Worm (Caenorhabditis elegans) whole organism, L1 larva: ENCODE results near the gene nhr-267.
"Not testable (repeated sequence)": the region's sequence is repeated elsewhere in the genome, so short reads cannot be mapped to it uniquely, and the experiment has no call there.

Source experiments
- C16A3.4 ChIP-seq: fragments of 150-350 bp; optimal IDR thresholded peaks from 2 replicates; lab custom pipeline; 2014; ENCODE audit warnings: missing biosample characterization, missing genetic modification characterization
- Y116A8C.19 ChIP-seq: sonication (generic microtip); optimal IDR thresholded peaks from 2 replicates; lab custom pipeline; 2016; ENCODE audit warnings: missing compliant biosample characterization, missing genetic modification characterization, borderline replicate concordance
- alr-1 ChIP-seq: fragments of 200-800 bp; sonication (Bioruptor generic); optimal IDR thresholded peaks from 2 replicates; lab custom pipeline; 2018; ENCODE audit warnings: borderline replicate concordance, mild to moderate bottlenecking, missing genetic modification characterization, missing compliant biosample characterization
- ama-1 ChIP-seq: fragments of 150-350 bp; optimal IDR thresholded peaks from 2 replicates; lab custom pipeline; 2014
- blmp-1 ChIP-seq: fragments of 150-350 bp; optimal IDR thresholded peaks from 2 replicates; lab custom pipeline; 2014; ENCODE audit warnings: missing biosample characterization, missing genetic modification characterization
- ceh-8 ChIP-seq: fragments of 200-800 bp; sonication (Bioruptor generic); optimal IDR thresholded peaks from 2 replicates; lab custom pipeline; 2018; ENCODE audit warnings: mild to moderate bottlenecking, missing genetic modification characterization, moderate library complexity, missing compliant biosample characterization
- ceh-82 ChIP-seq, 3 experiments: fragments of 150-350 bp in 1 of 3; sonication (generic microtip) in 2 of 3; optimal IDR thresholded peaks; 2 replicates each; lab custom pipeline; 2014 to 2017; ENCODE audit warnings: missing biosample characterization in 3 of 3, missing genetic modification characterization in 3 of 3
- ceh-88 ChIP-seq: fragments of 200-800 bp; sonication (Bioruptor generic); IDR thresholded peaks from 2 replicates; pipeline ENCODE4 v1.3.6; 2022; ENCODE audit warnings: missing genetic modification characterization, missing compliant biosample characterization
- dpl-1 ChIP-seq, 3 experiments: fragments of 150-350 bp in 2 of 3; sonication (generic microtip) in 1 of 3; optimal IDR thresholded peaks; 2 replicates each; lab custom pipeline; 2014 to 2017; ENCODE audit warnings: missing biosample characterization in 3 of 3, missing genetic modification characterization in 3 of 3, missing genetic modification reagents in 3 of 3
- efl-1 ChIP-seq, 4 experiments: fragments of 150-350 bp; optimal IDR thresholded peaks in 3 of 4; peaks in 1 of 4; 1 replicate in 1 of 4; 2 replicates in 3 of 4; lab custom pipeline; 2014; ENCODE audit warnings: missing biosample characterization in 2 of 4, missing genetic modification characterization in 2 of 4, missing genetic modification reagents in 2 of 4
- elt-2 ChIP-seq: sonication (generic microtip); optimal IDR thresholded peaks from 2 replicates; lab custom pipeline; 2016; ENCODE audit warnings: missing genetic modification characterization, mild to moderate bottlenecking, inconsistent platforms, missing compliant biosample characterization, missing genetic modification reagents
- elt-3 ChIP-seq, 6 experiments: fragments of 150-350 bp in 1 of 6; sonication (generic microtip); optimal IDR thresholded peaks; 2 replicates each; lab custom pipeline; 2017 to 2018; ENCODE audit warnings: missing biosample characterization in 6 of 6, missing genetic modification characterization in 6 of 6, inconsistent platforms in 1 of 6
- hlh-4 ChIP-seq: sonication (generic microtip); optimal IDR thresholded peaks from 2 replicates; lab custom pipeline; 2016; ENCODE audit warnings: mild to moderate bottlenecking, missing genetic modification characterization, missing compliant biosample characterization
- irx-1 ChIP-seq: sonication (generic microtip); optimal IDR thresholded peaks from 2 replicates; lab custom pipeline; 2016; ENCODE audit warnings: missing genetic modification characterization, missing compliant biosample characterization
- isw-1 ChIP-seq: fragments of 200-800 bp; sonication (Bioruptor generic); IDR thresholded peaks from 2 replicates; pipeline ENCODE4 v1.3.6; 2022; ENCODE audit warnings: missing genetic modification characterization, missing compliant biosample characterization
- lin-14 ChIP-seq: fragments of 200-800 bp; sonication (Bioruptor generic); optimal IDR thresholded peaks from 2 replicates; lab custom pipeline; 2018; ENCODE audit warnings: mild to moderate bottlenecking, missing genetic modification characterization, moderate library complexity, missing compliant biosample characterization
- lin-35 ChIP-seq, 2 experiments: fragments of 150-350 bp; optimal IDR thresholded peaks; 2 replicates each; lab custom pipeline; 2014; ENCODE audit warnings: missing biosample characterization in 2 of 2, missing genetic modification characterization in 2 of 2, missing genetic modification reagents in 2 of 2
- lsy-2 ChIP-seq, 2 experiments: fragments of 150-350 bp; optimal IDR thresholded peaks; 2 replicates each; lab custom pipeline; 2014; ENCODE audit warnings: missing biosample characterization in 2 of 2, missing genetic modification characterization in 2 of 2
- mdl-1 ChIP-seq, 2 experiments: fragments of 150-350 bp; optimal IDR thresholded peaks; 2 replicates each; lab custom pipeline; 2014 to 2017; ENCODE audit warnings: missing biosample characterization in 2 of 2, missing genetic modification characterization in 2 of 2, inconsistent platforms in 1 of 2
- mep-1 ChIP-seq: fragments of 150-350 bp; optimal IDR thresholded peaks from 2 replicates; lab custom pipeline; 2014; ENCODE audit warnings: missing biosample characterization, missing genetic modification characterization
- nhr-20 ChIP-seq: sonication (generic microtip); optimal IDR thresholded peaks from 2 replicates; lab custom pipeline; 2016; ENCODE audit warnings: mild to moderate bottlenecking, missing genetic modification characterization, missing compliant biosample characterization
- nhr-28 ChIP-seq: fragments of 150-350 bp; optimal IDR thresholded peaks from 2 replicates; lab custom pipeline; 2014; ENCODE audit warnings: missing biosample characterization, missing genetic modification characterization
- nhr-47 ChIP-seq: sonication (generic microtip); optimal IDR thresholded peaks from 2 replicates; lab custom pipeline; 2016; ENCODE audit warnings: mild to moderate bottlenecking, missing genetic modification characterization, moderate library complexity, missing compliant biosample characterization
- nhr-71 ChIP-seq: sonication (generic microtip); optimal IDR thresholded peaks from 2 replicates; lab custom pipeline; 2016; ENCODE audit warnings: mild to moderate bottlenecking, missing genetic modification characterization, moderate library complexity, missing compliant biosample characterization
- nhr-76 ChIP-seq: sonication (generic microtip); optimal IDR thresholded peaks from 2 replicates; lab custom pipeline; 2017; ENCODE audit warnings: missing biosample characterization, missing genetic modification characterization
- nhr-77 ChIP-seq: fragments of 150-350 bp; optimal IDR thresholded peaks from 2 replicates; lab custom pipeline; 2014; ENCODE audit warnings: missing biosample characterization, missing genetic modification characterization
- nhr-84 ChIP-seq: sonication (generic microtip); optimal IDR thresholded peaks from 2 replicates; lab custom pipeline; 2017; ENCODE audit warnings: missing biosample characterization, missing genetic modification characterization
- nhr-85 ChIP-seq: sonication (generic microtip); peaks from one replicate; lab custom pipeline; 2016; ENCODE audit warnings: missing genetic modification characterization, inconsistent platforms, missing compliant biosample characterization
- nhr-90 ChIP-seq: sonication (generic microtip); optimal IDR thresholded peaks from 2 replicates; lab custom pipeline; 2016; ENCODE audit warnings: mild to moderate bottlenecking, missing genetic modification characterization, missing compliant biosample characterization; ENCODE audit not compliant: poor library complexity
- pag-3 ChIP-seq: sonication (generic microtip); optimal IDR thresholded peaks from 2 replicates; lab custom pipeline; 2017; ENCODE audit warnings: missing genetic modification characterization, mild to moderate bottlenecking, missing compliant biosample characterization, antibody characterized with exemption, borderline replicate concordance; ENCODE audit not compliant: insufficient read depth
- pax-3 ChIP-seq: fragments of 200-800 bp; sonication (Bioruptor generic); optimal IDR thresholded peaks from 2 replicates; lab custom pipeline; 2018; ENCODE audit warnings: mild to moderate bottlenecking, missing genetic modification characterization, moderate library complexity, missing compliant biosample characterization
- rnt-1 ChIP-seq: sonication (generic microtip); optimal IDR thresholded peaks from 2 replicates; lab custom pipeline; 2016; ENCODE audit warnings: mild to moderate bottlenecking, missing genetic modification characterization, moderate library complexity, missing compliant biosample characterization
- snpc-4 ChIP-seq: fragments of 150-350 bp; optimal IDR thresholded peaks from 2 replicates; lab custom pipeline; 2014; ENCODE audit warnings: missing biosample characterization, missing genetic modification characterization
- snu-23 ChIP-seq: sonication (generic microtip); optimal IDR thresholded peaks from 2 replicates; lab custom pipeline; 2016; ENCODE audit warnings: missing genetic modification characterization, missing compliant biosample characterization
- swsn-7 ChIP-seq: sonication (generic microtip); optimal IDR thresholded peaks from 2 replicates; lab custom pipeline; 2016; ENCODE audit warnings: missing genetic modification characterization, missing compliant biosample characterization
- tbx-2 ChIP-seq: sonication (generic microtip); optimal IDR thresholded peaks from 2 replicates; lab custom pipeline; 2016; ENCODE audit warnings: missing genetic modification characterization, missing compliant biosample characterization
- xbp-1 ChIP-seq: sonication (generic microtip); optimal IDR thresholded peaks from 2 replicates; lab custom pipeline; 2016; ENCODE audit warnings: missing genetic modification characterization, missing compliant biosample characterization

The nhr-267 gene

ce11 chrIV:9286305-9286704 lies at the start of gene nhr-267:
TSS of gene nhr-267 (minus strand) at chrIV:9286405.
- TF ChIP-seq hlh-4 (tag; lab: Kevin White, UChicago); nhr-28 (tag; lab: Kevin White, UChicago); nhr-71: not testable (repeated sequence)

- TF ChIP-seq elt-3 (tag; optimal IDR thresholded peaks at IDR 0.05; lab: Kevin White, UChicago) = peak in 1 of 6 experiments; percentile 43
- no peak for TF ChIP-seq ceh-88 (GFP tag; lab: Robert Waterston, UW)
- TF ChIP-seq swsn-7 (tag; lab: Kevin White, UChicago) = peak; percentile 39
- peak; percentile 71 for TF ChIP-seq nhr-71
- TF ChIP-seq nhr-77 = peak; percentile 11
- peak; percentile 41 to 64 for TF ChIP-seq lin-35 (GFP tag; optimal IDR thresholded peaks at IDR 0.05; lab: Kevin White, UChicago)
- TF ChIP-seq nhr-76 = no peak
- peak; percentile 43 for TF ChIP-seq tbx-2 (tag; lab: Kevin White, UChicago)
- peak; percentile 17 for TF ChIP-seq elt-2 (tag; lab: Kevin White, UChicago)
- peak; percentile 38 for TF ChIP-seq C16A3.4 (tag; lab: Kevin White, UChicago)
- peak; percentile 75 for TF ChIP-seq lin-14 (GFP tag; lab: Kevin White, UChicago)
- TF ChIP-seq nhr-20 (tag; lab: Kevin White, UChicago) = peak; percentile 64
- TF ChIP-seq xbp-1 (tag; lab: Kevin White, UChicago) = peak; percentile 48
- peak; percentile 33 for TF ChIP-seq rnt-1 (tag; lab: Kevin White, UChicago)
- peak in 2 of 3 experiments; percentile 17 to 48 for TF ChIP-seq dpl-1 (GFP tag; optimal IDR thresholded peaks at IDR 0.05; lab: Kevin White, UChicago)
- TF ChIP-seq lsy-2 (tag; optimal IDR thresholded peaks at IDR 0.05; lab: Kevin White, UChicago) = peak; percentile 53 to 58
- peak in 2 of 3 experiments; percentile 6 to 26 for TF ChIP-seq ceh-82 (tag; optimal IDR thresholded peaks at IDR 0.05; lab: Kevin White, UChicago)
- no peak for TF ChIP-seq ceh-8 (GFP tag; lab: Kevin White, UChicago)
- peak in 1 of 2 experiments; percentile 54 for TF ChIP-seq mdl-1 (tag; optimal IDR thresholded peaks at IDR 0.05; lab: Kevin White, UChicago)
- peak; percentile 43 for TF ChIP-seq nhr-47
- TF ChIP-seq snpc-4 = peak; percentile 1
- TF ChIP-seq pag-3 (tag; lab: Kevin White, UChicago) = no peak
- TF ChIP-seq Y116A8C.19 (tag; lab: Kevin White, UChicago) = no peak
- TF ChIP-seq mep-1 (tag; lab: Kevin White, UChicago) = peak; percentile 41
- peak; percentile 9 for TF ChIP-seq irx-1 (tag; lab: Kevin White, UChicago)
- peak; percentile 50 to 57 for TF ChIP-seq efl-1 (optimal IDR thresholded peaks at IDR 0.05; lab: Kevin White, UChicago)
- peak; percentile 43 to 83 for TF ChIP-seq efl-1 (GFP tag; optimal IDR thresholded peaks at IDR 0.05 in 1 of 2; lab: Kevin White, UChicago)
- TF ChIP-seq alr-1 (tag; lab: Kevin White, UChicago) = no peak
- TF ChIP-seq snu-23 = peak; percentile 75
- peak; percentile 39 for TF ChIP-seq blmp-1 (tag; lab: Kevin White, UChicago)
- no peak for TF ChIP-seq isw-1 (GFP tag; lab: Robert Waterston, UW)
- no peak for TF ChIP-seq nhr-84 (tag; lab: Kevin White, UChicago)
- no peak for TF ChIP-seq pax-3
- peak; percentile 55 for TF ChIP-seq nhr-85 (tag; lab: Kevin White, UChicago)
- TF ChIP-seq, all 84 proteins: peak for 24
Measured at ce11 chrIV:9335552-9336251, 49.5 kb upstream of the nhr-267 start, which contains the start of the genes coa-4 and T20D3.14. TSS of gene coa-4 (minus strand) at chrIV:9335602. TSS of gene T20D3.14 (minus strand) at chrIV:9335909.

- TF ChIP-seq efl-1 (optimal IDR thresholded peaks at IDR 0.05; lab: Kevin White, UChicago) (no peak), efl-1 (GFP tag; optimal IDR thresholded peaks at IDR 0.05 in 1 of 2; lab: Kevin White, UChicago) (peak in 1 of 2 experiments; percentile 41), alr-1 (tag; lab: Kevin White, UChicago) (no peak), ama-1 (peak; percentile 45), elt-2 (tag; lab: Kevin White, UChicago) (peak; percentile 47), nhr-90 (peak; percentile 5), lsy-2 (tag; optimal IDR thresholded peaks at IDR 0.05; lab: Kevin White, UChicago) (no peak)
Measured at ce11 chrIV:9333007-9333406, 46.8 kb upstream of the nhr-267 start.
